Fruit fly (Drosophila melanogaster): Measurements from ENCODE around the gene Mnt.

dm6 chrX:3710531-3711084 lies 39.0 kb downstream of the Mnt start:
- no peak for TF ChIP-seq CG1832 (GFP tag; optimal IDR thresholded peaks at IDR 0.05)
- no peak for TF ChIP-seq CG10267 (tag; optimal IDR thresholded peaks at IDR 0.05)
